Fruit fly (Drosophila melanogaster): ENCODE measurements around the gene jvl.
A peak's percentile ranks its signal among the peaks of the same experiment; 100 is the strongest.

dm6 chr3R:14706860-14707259, 34.5 kb upstream of the jvl start:
- TF ChIP-seq usp (GFP tag; optimal IDR thresholded peaks at IDR 0.05) (no peak), pan (optimal IDR thresholded peaks at IDR 0.05) (peak; percentile 75), EcR (GFP tag; optimal IDR thresholded peaks at IDR 0.05) (no peak)

Measured in whole organism.